Fruit fly (Drosophila melanogaster) S2 (cell line): ENCODE data around the gene CG15731.

Experiments used
- CG8478 ChIP-seq: fragments of >200 bp; optimal IDR thresholded peaks from 2 replicates; lab custom pipeline; 2018
- CTCF ChIP-seq, 2 experiments: fragments of >200 bp; optimal IDR thresholded peaks; 2 replicates each; lab custom pipeline; 2018

dm6 chrX:12454358-12454757 lies 3.2 kb downstream of the CG15731 start, which contains the start of gene CG15927:
- TF ChIP-seq CTCF (optimal IDR thresholded peaks at IDR 0.05; lab: Kevin White, UChicago) (no peak), CG8478 (lab: Kevin White, UChicago) (no peak)
